Fruit fly (Drosophila melanogaster) whole organism, wandering third instar larva: ENCODE data around the gene Smg5.
A peak's percentile ranks its signal among the peaks of the same experiment; 100 is the strongest.

Experiments
- CG32264 ChIP-seq: fragments of 200-800 bp; sonication (Bioruptor generic); optimal IDR thresholded peaks from 2 replicates; lab custom pipeline; 2016; ENCODE audit warnings: missing biosample characterization, missing genetic modification characterization
- CG9705 ChIP-seq: fragments of 200-800 bp; sonication (Bioruptor generic); optimal IDR thresholded peaks from 2 replicates; lab custom pipeline; 2018; ENCODE audit warnings: missing biosample characterization, mild to moderate bottlenecking, missing genetic modification characterization
- CrebA ChIP-seq: fragments of 200-800 bp; sonication (Bioruptor generic); optimal IDR thresholded peaks from 2 replicates; lab custom pipeline; 2016; ENCODE audit warnings: missing biosample characterization, mild to moderate bottlenecking, missing genetic modification characterization, borderline replicate concordance
- Dif ChIP-seq: fragments of 200-275, 200-300 bp; sonication (Bioruptor generic); optimal IDR thresholded peaks from 2 replicates; lab custom pipeline; 2018; ENCODE audit warnings: missing biosample characterization, missing genetic modification characterization; ENCODE audit not compliant: partially characterized antibody
- HLH106 ChIP-seq: fragments of 200-800 bp; optimal IDR thresholded peaks from 3 replicates; lab custom pipeline; 2019; ENCODE audit warnings: missing biosample characterization, mild to moderate bottlenecking, missing genetic modification characterization, moderate library complexity
- Hnf4 ChIP-seq: fragments of 200-800 bp; sonication (Bioruptor generic); optimal IDR thresholded peaks from 2 replicates; lab custom pipeline; 2016; ENCODE audit warnings: missing biosample characterization, mild to moderate bottlenecking, missing genetic modification characterization
- Hr83 ChIP-seq: fragments of 200-300 bp; sonication (Bioruptor generic); optimal IDR thresholded peaks from 2 replicates; lab custom pipeline; 2016; ENCODE audit warnings: missing biosample characterization, mild to moderate bottlenecking, missing genetic modification characterization, moderate library complexity; ENCODE audit not compliant: poor library complexity, severe bottlenecking
- Jra ChIP-seq: sonication (Bioruptor generic); optimal IDR thresholded peaks from 2 replicates; lab custom pipeline; 2016; ENCODE audit warnings: missing biosample characterization, missing genetic modification characterization
- Myc ChIP-seq: fragments of >200 bp; optimal IDR thresholded peaks from 2 replicates; lab custom pipeline; 2017
- N ChIP-seq: fragments of >200 bp; optimal IDR thresholded peaks from 2 replicates; lab custom pipeline; 2018; ENCODE audit warnings: missing biosample characterization, missing external identifiers, missing genetic modification characterization
- Rel ChIP-seq, 2 experiments: fragments of 200-800 bp; sonication (Bioruptor generic) in 1 of 2; optimal IDR thresholded peaks; 2 replicates in 1 of 2; 3 replicates in 1 of 2; lab custom pipeline; 2016 to 2019; ENCODE audit warnings: mild to moderate bottlenecking in 2 of 2, missing biosample characterization in 2 of 2, missing genetic modification characterization in 2 of 2, moderate library complexity in 1 of 2
- Sp1 ChIP-seq: fragments of 200-800 bp; sonication (Bioruptor generic); optimal IDR thresholded peaks from 3 replicates; lab custom pipeline; 2019; ENCODE audit warnings: missing biosample characterization, mild to moderate bottlenecking, missing genetic modification characterization, moderate library complexity
- Vsx2 ChIP-seq: fragments of 200-300, 225-300 bp; sonication (Bioruptor generic); optimal IDR thresholded peaks from 2 replicates; lab custom pipeline; 2018; ENCODE audit warnings: missing biosample characterization, missing genetic modification characterization; ENCODE audit not compliant: partially characterized antibody
- br ChIP-seq: fragments of 200-800 bp; sonication (Bioruptor generic); optimal IDR thresholded peaks from 2 replicates; lab custom pipeline; 2016; ENCODE audit warnings: missing biosample characterization, missing genetic modification characterization
- brk ChIP-seq: fragments of 200-800 bp; sonication (Bioruptor generic); optimal IDR thresholded peaks from 2 replicates; lab custom pipeline; 2016; ENCODE audit warnings: missing biosample characterization, mild to moderate bottlenecking, missing genetic modification characterization
- dl ChIP-seq, 2 experiments: fragments of 175-275, 200-275 bp in 1 of 2; fragments of 200-275 bp in 1 of 2; sonication (Bioruptor generic); optimal IDR thresholded peaks; lab custom pipeline; 2018; ENCODE audit warnings: mild to moderate bottlenecking in 2 of 2, missing biosample characterization in 2 of 2, missing genetic modification characterization in 2 of 2, moderate library complexity in 2 of 2; ENCODE audit not compliant: partially characterized antibody in 2 of 2, insufficient read depth in 1 of 2
- dmrt93B ChIP-seq: fragments of 200-800 bp; sonication (Bioruptor generic); optimal IDR thresholded peaks from 2 replicates; lab custom pipeline; 2018; ENCODE audit warnings: missing biosample characterization, mild to moderate bottlenecking, missing genetic modification characterization
- foxo ChIP-seq, 2 experiments: fragments of 200-800 bp; sonication (Bioruptor generic); optimal IDR thresholded peaks; 2 replicates in 1 of 2; 3 replicates in 1 of 2; lab custom pipeline; 2016 to 2017; ENCODE audit warnings: missing biosample characterization in 2 of 2, missing genetic modification characterization in 2 of 2
- h ChIP-seq: fragments of 200-800 bp; sonication (Bioruptor generic); optimal IDR thresholded peaks from 3 replicates; lab custom pipeline; 2016; ENCODE audit warnings: missing biosample characterization, mild to moderate bottlenecking, missing genetic modification characterization
- jim ChIP-seq: fragments of 175-275, 200-325 bp; sonication (Bioruptor generic); optimal IDR thresholded peaks from 2 replicates; lab custom pipeline; 2016; ENCODE audit warnings: missing biosample characterization, mild to moderate bottlenecking, missing genetic modification characterization
- pan ChIP-seq: fragments of >200 bp; optimal IDR thresholded peaks from 2 replicates; lab custom pipeline; 2017
- psq ChIP-seq: fragments of 200-800 bp; sonication (Bioruptor generic); optimal IDR thresholded peaks from 3 replicates; lab custom pipeline; 2017; ENCODE audit warnings: missing biosample characterization, mild to moderate bottlenecking, missing genetic modification characterization, moderate library complexity
- rgr ChIP-seq: fragments of 200-800 bp; sonication (Bioruptor generic); optimal IDR thresholded peaks from 3 replicates; lab custom pipeline; 2016; ENCODE audit warnings: missing biosample characterization, mild to moderate bottlenecking, missing genetic modification characterization
- sage ChIP-seq: fragments of 200-800 bp; sonication (Bioruptor generic); optimal IDR thresholded peaks from 2 replicates; lab custom pipeline; 2016; ENCODE audit warnings: missing biosample characterization, mild to moderate bottlenecking, missing genetic modification characterization
- sv ChIP-seq: fragments of 200-800 bp; sonication (Bioruptor generic); optimal IDR thresholded peaks from 3 replicates; lab custom pipeline; 2016; ENCODE audit warnings: missing biosample characterization, missing genetic modification characterization
- tai ChIP-seq: sonication (Bioruptor generic); optimal IDR thresholded peaks from 2 replicates; lab custom pipeline; 2016; ENCODE audit warnings: missing biosample characterization, missing genetic modification characterization
- usp ChIP-seq: fragments of >200 bp; optimal IDR thresholded peaks from 2 replicates; lab custom pipeline; 2017; ENCODE audit warnings: missing biosample characterization, missing genetic modification characterization
- woc ChIP-seq: sonication (Bioruptor generic); optimal IDR thresholded peaks from 2 replicates; lab custom pipeline; 2016; ENCODE audit warnings: missing biosample characterization, mild to moderate bottlenecking, missing genetic modification characterization

Smg5 gene

DNA sequence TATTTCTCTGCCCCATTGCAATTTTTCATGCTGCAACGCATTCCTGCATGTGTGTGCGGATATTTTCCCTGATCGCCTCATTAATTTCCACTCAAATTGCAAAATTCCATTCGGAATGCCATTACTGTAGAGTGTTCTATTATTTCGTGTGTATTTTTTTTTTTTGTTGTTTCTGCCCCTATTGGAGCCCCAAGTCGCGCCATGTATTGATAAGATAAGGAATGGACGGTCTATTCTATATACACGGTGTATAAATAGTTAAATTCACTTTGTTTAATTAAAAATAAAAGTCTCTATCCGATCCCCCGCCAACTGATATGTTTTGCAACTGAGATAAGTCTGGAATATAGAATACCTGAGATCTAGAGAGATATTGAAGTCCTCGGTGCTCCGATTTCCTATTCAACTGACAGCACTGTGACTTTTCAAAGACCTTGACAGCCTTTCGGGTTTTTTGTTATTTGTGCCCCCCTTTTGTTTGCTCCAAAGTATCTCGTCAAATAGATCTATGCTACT lies 23.0 kb downstream of the Smg5 start:
- TF ChIP-seq Hr83 (GFP tag; lab: Kevin White, UChicago) (no peak), Rel (GFP tag; optimal IDR thresholded peaks at IDR 0.05; lab: Kevin White, UChicago) (no peak), Rel (tag; optimal IDR thresholded peaks at IDR 0.05; lab: Kevin White, UChicago) (peak; percentile 34)
- TF ChIP-seq, all 38 proteins: peak for 1

- TF ChIP-seq Dif (GFP tag; lab: Kevin White, UChicago) (peak; percentile 34), woc (GFP tag; lab: Kevin White, UChicago) (no peak), Jra (GFP tag; lab: Kevin White, UChicago) (no peak), h (peak; percentile 62), Hr83 (GFP tag; lab: Kevin White, UChicago) (peak; percentile 80), br (peak; percentile 14), usp (GFP tag; lab: Kevin White, UChicago) (no peak), tai (peak; percentile 22), Rel (GFP tag; optimal IDR thresholded peaks at IDR 0.05; lab: Kevin White, UChicago) (no peak), Rel (tag; optimal IDR thresholded peaks at IDR 0.05; lab: Kevin White, UChicago) (peak; percentile 19), sv (no peak), dl (GFP tag; optimal IDR thresholded peaks at IDR 0.05; lab: Kevin White, UChicago; ENCODE audit: insufficient read depth in 1 of 2, partially characterized antibody in 2 of 2) (no peak), rgr (peak; percentile 3), Hnf4 (GFP tag; lab: Kevin White, UChicago) (no peak), pan (lab: Kevin White, UChicago) (no peak)
Observed at dm6 chr2L:13878801-13879200, 25.7 kb downstream of the Smg5 start.

DNA sequence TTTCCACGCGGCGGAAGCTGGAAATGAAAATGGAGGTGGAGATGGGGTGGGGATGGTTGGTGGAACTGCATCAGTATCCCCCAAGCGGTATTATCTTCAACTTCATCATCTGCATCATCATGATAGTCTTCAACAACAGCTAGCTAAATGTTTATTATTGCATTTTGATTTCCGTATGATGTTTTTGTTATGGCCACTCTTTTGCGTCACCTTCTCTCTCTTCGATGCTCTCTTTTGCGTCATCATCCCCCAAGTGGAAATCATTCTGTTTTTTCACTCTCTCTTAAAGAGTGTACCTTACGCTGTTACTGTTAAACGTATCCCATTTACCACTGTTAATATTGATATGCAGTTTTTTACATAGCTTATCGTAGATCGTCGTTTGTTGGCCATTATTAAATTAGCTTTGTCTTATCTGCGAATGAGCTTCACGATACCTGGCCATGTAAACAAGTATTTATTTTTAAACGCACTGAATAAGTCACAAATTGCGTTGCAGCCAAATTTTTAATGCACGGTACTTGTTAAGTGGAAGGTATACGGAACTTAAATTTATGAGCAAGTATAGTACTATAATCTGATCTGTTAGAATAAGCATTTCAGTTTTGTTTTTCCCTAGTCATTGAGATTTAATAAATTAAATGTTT lies 26.4 kb downstream of the Smg5 start:
- TF ChIP-seq dmrt93B (GFP tag; lab: Kevin White, UChicago) (no peak), Vsx2 (GFP tag; lab: Kevin White, UChicago) (peak; percentile 59), brk (peak; percentile 55), sage (GFP tag; lab: Kevin White, UChicago) (peak; percentile 21), CG32264 (GFP tag; lab: Kevin White, UChicago) (no peak)

DNA sequence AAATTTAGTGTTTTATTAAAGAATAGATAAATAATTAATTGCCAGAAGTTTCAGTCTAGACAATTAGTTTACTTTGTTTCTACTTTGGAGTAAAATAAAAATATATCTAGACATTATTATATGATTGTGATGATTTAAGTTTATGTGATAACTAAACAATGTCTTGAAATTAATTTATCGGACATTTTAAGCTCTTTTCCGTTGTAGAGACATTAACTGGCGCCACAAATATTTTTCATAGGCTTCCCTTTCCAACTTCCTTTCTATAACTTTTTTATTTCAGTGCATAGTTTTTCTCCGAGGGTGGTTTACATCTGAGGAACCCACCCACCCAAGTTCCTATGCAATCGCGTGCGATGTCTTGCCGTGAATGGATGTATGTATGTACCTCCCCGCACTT lies 27.8 kb downstream of the Smg5 start:
- TF ChIP-seq CrebA: no peak
- TF ChIP-seq Rel (GFP tag; optimal IDR thresholded peaks at IDR 0.05; lab: Kevin White, UChicago): no peak
- TF ChIP-seq Rel (tag; optimal IDR thresholded peaks at IDR 0.05; lab: Kevin White, UChicago): no peak

DNA sequence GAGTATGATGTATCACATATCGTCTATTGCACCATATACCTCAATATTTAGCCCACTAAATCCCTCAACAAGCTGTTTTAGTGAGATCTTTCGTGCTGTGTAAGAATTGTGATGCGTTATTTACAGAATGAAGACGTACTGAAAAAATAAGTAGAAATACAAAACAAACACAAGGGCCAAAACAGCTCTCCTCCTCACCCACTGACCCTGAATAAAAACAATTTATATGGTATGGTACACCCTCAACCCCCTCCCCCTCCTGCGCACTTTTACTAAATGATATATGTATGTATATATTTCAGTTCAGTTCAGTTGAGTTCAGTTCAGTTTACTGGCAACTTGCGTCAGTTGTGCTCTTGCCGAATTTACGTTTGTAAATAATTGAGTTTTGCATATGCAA lies 31.3 kb downstream of the Smg5 start:
- TF ChIP-seq Myc (lab: Kevin White, UChicago): no peak
- TF ChIP-seq pan (lab: Kevin White, UChicago): no peak
- TF ChIP-seq h: no peak
- TF ChIP-seq foxo (GFP tag; optimal IDR thresholded peaks at IDR 0.05; lab: Kevin White, UChicago): no peak

DNA sequence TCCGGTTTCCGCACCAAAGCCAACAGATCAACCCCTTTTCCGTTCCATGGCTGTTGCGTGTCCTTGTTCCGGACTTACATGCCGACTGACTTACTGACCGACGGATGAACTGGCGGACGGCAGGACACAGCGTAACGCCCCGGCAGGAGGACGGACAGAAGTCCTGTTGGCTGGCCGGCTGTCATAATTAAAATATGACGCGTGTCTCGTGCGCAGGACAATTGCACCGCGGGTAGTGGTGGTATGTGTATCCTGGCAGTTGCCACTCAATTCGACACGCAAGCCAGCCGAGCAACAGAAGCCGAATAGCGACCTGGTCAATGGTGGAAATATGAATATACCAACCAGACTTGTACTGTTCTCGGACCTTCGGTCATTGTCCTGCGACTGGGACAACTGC lies 35.1 kb downstream of the Smg5 start:
- TF ChIP-seq dmrt93B (GFP tag; lab: Kevin White, UChicago): no peak
- TF ChIP-seq woc (GFP tag; lab: Kevin White, UChicago): no peak
- no peak for TF ChIP-seq N (GFP tag; lab: Kevin White, UChicago)
- no peak for TF ChIP-seq Sp1
- TF ChIP-seq pan (lab: Kevin White, UChicago): no peak
- TF ChIP-seq CG9705 (GFP tag; lab: Kevin White, UChicago): no peak
- TF ChIP-seq Jra (GFP tag; lab: Kevin White, UChicago): no peak
- TF ChIP-seq h: no peak
- TF ChIP-seq psq: no peak
- no peak for TF ChIP-seq jim (GFP tag; lab: Kevin White, UChicago)
- TF ChIP-seq Dif (GFP tag; lab: Kevin White, UChicago): no peak
- no peak for TF ChIP-seq Myc (lab: Kevin White, UChicago)
- no peak for TF ChIP-seq tai
- TF ChIP-seq HLH106 (tag; lab: Kevin White, UChicago): no peak
- TF ChIP-seq usp (GFP tag; lab: Kevin White, UChicago): no peak
